Fruit fly (Drosophila melanogaster) whole organism, pupa: Measurements from ENCODE around the gene TotE.

ENCODE experiments used
- CG10348 ChIP-seq: fragments of 200-800 bp; sonication (Bioruptor generic); IDR thresholded peaks from 2 replicates; pipeline ENCODE4 v1.3.6; 2022; ENCODE audit warnings: missing biosample characterization, missing genetic modification characterization
- CG12605 ChIP-seq: fragments of 200-800 bp; sonication (Bioruptor generic); IDR thresholded peaks from 2 replicates; pipeline ENCODE4 v1.3.6; 2022; ENCODE audit warnings: missing biosample characterization, missing genetic modification characterization
- CG13204 ChIP-seq: fragments of 200-800 bp; sonication (Bioruptor generic); optimal IDR thresholded peaks from 2 replicates; lab custom pipeline; 2018; ENCODE audit warnings: missing biosample characterization, mild to moderate bottlenecking, missing genetic modification characterization, moderate library complexity
- CG14655 ChIP-seq: fragments of 200-800 bp; sonication (Bioruptor generic); optimal IDR thresholded peaks from 3 replicates; lab custom pipeline; 2017; ENCODE audit warnings: mild to moderate bottlenecking, missing biosample characterization, missing genetic modification reagents, missing genetic modification characterization
- CG15710 ChIP-seq: fragments of 200-800 bp; sonication (Bioruptor generic); optimal IDR thresholded peaks from 2 replicates; lab custom pipeline; 2018; ENCODE audit warnings: missing biosample characterization, mild to moderate bottlenecking, missing genetic modification characterization, moderate library complexity
- CG17806 ChIP-seq: fragments of 200-800 bp; sonication (Bioruptor generic); optimal IDR thresholded peaks from 2 replicates; lab custom pipeline; 2018; ENCODE audit warnings: missing biosample characterization, mild to moderate bottlenecking, missing genetic modification characterization, moderate library complexity
- CG32121 ChIP-seq: fragments of 200-800 bp; sonication (Bioruptor generic); IDR thresholded peaks from 2 replicates; pipeline ENCODE4 v1.3.6; 2022; ENCODE audit warnings: missing biosample characterization, missing genetic modification characterization
- CG34367 ChIP-seq: fragments of 200-800 bp; sonication (Bioruptor generic); optimal IDR thresholded peaks from 2 replicates; lab custom pipeline; 2018; ENCODE audit warnings: missing biosample characterization, mild to moderate bottlenecking, missing genetic modification characterization
- CG4496 ChIP-seq: fragments of 200-800 bp; sonication (Bioruptor generic); IDR thresholded peaks from 3 replicates; pipeline ENCODE4 v1.3.6; 2022; ENCODE audit warnings: missing biosample characterization, missing genetic modification characterization
- CG8159 ChIP-seq: fragments of 200-800 bp; sonication (Bioruptor generic); optimal IDR thresholded peaks from 3 replicates; lab custom pipeline; 2018; ENCODE audit warnings: missing biosample characterization, mild to moderate bottlenecking, missing genetic modification characterization, moderate library complexity
- CG8301 ChIP-seq: fragments of 200-800 bp; sonication (Bioruptor generic); optimal IDR thresholded peaks from 2 replicates; lab custom pipeline; 2018; ENCODE audit warnings: missing biosample characterization, mild to moderate bottlenecking, missing genetic modification characterization
- CG9948 ChIP-seq: fragments of 200-800 bp; sonication (Bioruptor generic); optimal IDR thresholded peaks from 2 replicates; lab custom pipeline; 2018; ENCODE audit warnings: missing biosample characterization, mild to moderate bottlenecking, missing genetic modification characterization, moderate library complexity
- D1 ChIP-seq: fragments of 200-800 bp; sonication (Bioruptor generic); optimal IDR thresholded peaks from 2 replicates; lab custom pipeline; 2018; ENCODE audit warnings: missing biosample characterization, mild to moderate bottlenecking, missing genetic modification characterization, moderate library complexity
- EcR ChIP-seq: fragments of 200-800 bp; sonication (Bioruptor generic); optimal IDR thresholded peaks from 3 replicates; lab custom pipeline; 2019; ENCODE audit warnings: missing biosample characterization, missing genetic modification characterization, mild to moderate bottlenecking, moderate library complexity, missing genetic modification reagents
- Ets98B ChIP-seq: fragments of 200-800 bp; sonication (Bioruptor generic); IDR thresholded peaks from 2 replicates; pipeline ENCODE4 v1.3.6; 2022; ENCODE audit warnings: missing biosample characterization, missing genetic modification characterization
- Pif1A ChIP-seq: fragments of 200-800 bp; sonication (Bioruptor generic); optimal IDR thresholded peaks from 3 replicates; lab custom pipeline; 2016; ENCODE audit warnings: missing biosample characterization, missing genetic modification characterization
- Pif1B ChIP-seq: fragments of 200-800 bp; sonication (Bioruptor generic); optimal IDR thresholded peaks from 3 replicates; lab custom pipeline; 2016; ENCODE audit warnings: missing biosample characterization, missing genetic modification characterization
- Snoo ChIP-seq: fragments of 200-800 bp; sonication (Bioruptor generic); optimal IDR thresholded peaks from 3 replicates; lab custom pipeline; 2017; ENCODE audit warnings: missing biosample characterization, mild to moderate bottlenecking, missing genetic modification characterization, inconsistent platforms
- fd96Ca ChIP-seq: fragments of 200-800 bp; sonication (Bioruptor generic); IDR thresholded peaks from 3 replicates; pipeline ENCODE4 v1.3.6; 2022; ENCODE audit warnings: missing biosample characterization, missing genetic modification characterization
- gl ChIP-seq: fragments of 200-800 bp; sonication (Bioruptor generic); optimal IDR thresholded peaks from 2 replicates; lab custom pipeline; 2018; ENCODE audit warnings: missing biosample characterization, mild to moderate bottlenecking, missing genetic modification characterization
- rn ChIP-seq: fragments of 200-800 bp; sonication (Bioruptor generic); IDR thresholded peaks from 2 replicates; pipeline ENCODE4 v1.3.6; 2022; ENCODE audit warnings: missing biosample characterization, missing genetic modification characterization

TotE gene

DNA sequence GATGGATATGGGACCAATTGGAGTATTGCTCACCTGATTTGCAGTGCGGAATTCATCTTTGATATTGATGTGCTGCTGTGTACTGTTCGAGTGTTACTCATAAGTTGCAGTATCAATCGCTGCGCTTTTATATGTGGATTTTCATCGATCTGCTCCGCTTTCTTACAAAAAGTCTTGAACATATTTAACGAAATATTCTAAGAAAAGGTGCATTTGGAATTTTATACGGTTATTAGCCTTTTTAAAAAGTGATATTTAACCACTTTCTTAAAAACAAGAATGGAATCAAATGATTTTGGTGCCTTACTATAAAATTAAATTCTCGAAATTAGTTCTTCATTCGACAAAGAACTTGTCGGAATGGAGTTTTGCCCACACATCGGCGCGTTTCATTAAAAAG lies at the start of gene TotE:
TotE (minus strand) TSS at position 101 of the 400 bp plus-strand sequence.
- no peak for TF ChIP-seq Snoo (tag; lab: Kevin White, UChicago)
- no peak for TF ChIP-seq CG10348
- TF ChIP-seq D1 (tag; lab: Kevin White, UChicago): no peak
- no peak for TF ChIP-seq CG8301
- no peak for TF ChIP-seq CG12605 (GFP tag; lab: Robert Waterston, UW)
- no peak for TF ChIP-seq gl
- TF ChIP-seq CG9948 (tag; lab: Kevin White, UChicago): no peak
- TF ChIP-seq CG14655 (GFP tag; lab: Kevin White, UChicago): no peak

DNA sequence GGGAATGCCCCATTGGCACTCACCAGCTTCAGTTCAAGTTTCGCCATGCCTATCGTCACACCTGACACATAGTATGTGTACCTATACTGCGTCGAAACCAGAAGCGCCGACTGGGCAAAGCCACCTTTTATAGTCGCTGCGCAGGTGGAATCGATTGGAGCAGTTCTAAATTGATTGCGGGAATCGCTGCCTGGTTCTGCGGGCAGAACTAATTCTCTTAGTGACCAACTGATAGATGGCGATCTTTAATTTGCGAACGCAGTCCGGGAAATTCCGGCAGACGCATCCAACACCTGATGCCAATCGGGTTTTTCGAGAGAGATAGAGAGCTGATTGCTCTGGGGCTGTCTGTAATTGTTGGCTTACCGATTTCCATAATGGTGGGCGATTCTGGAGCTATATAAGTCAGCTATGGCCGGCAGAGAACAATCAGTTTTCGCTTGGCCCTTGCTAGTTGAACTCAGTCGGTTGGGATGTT lies 49.0 kb upstream of the TotE start, which contains the start of the genes CG13965 and CG16772:
CG13965 (minus strand) TSS at position 101 of the 478 bp plus-strand sequence.
CG16772 (plus strand) TSS at position 428 of the 478 bp plus-strand sequence.
- no peak for TF ChIP-seq CG12605 (GFP tag; lab: Robert Waterston, UW)
- TF ChIP-seq Pif1B (GFP tag; lab: Kevin White, UChicago): no peak
- TF ChIP-seq CG10348: no peak
- no peak for TF ChIP-seq Pif1A (GFP tag; lab: Kevin White, UChicago)
- TF ChIP-seq fd96Ca (GFP tag; lab: Robert Waterston, UW): no peak
- TF ChIP-seq CG15710 (tag; lab: Kevin White, UChicago): no peak
- TF ChIP-seq CG9948 (tag; lab: Kevin White, UChicago): no peak
- TF ChIP-seq CG34367 (tag; lab: Kevin White, UChicago): no peak
- TF ChIP-seq Snoo (tag; lab: Kevin White, UChicago): no peak
- TF ChIP-seq CG4496 (GFP tag; lab: Robert Waterston, UW): no peak
- no peak for TF ChIP-seq D1 (tag; lab: Kevin White, UChicago)
- TF ChIP-seq CG32121 (GFP tag; lab: Robert Waterston, UW): no peak
- TF ChIP-seq CG14655 (GFP tag; lab: Kevin White, UChicago): no peak
- TF ChIP-seq CG8301: no peak
- no peak for TF ChIP-seq CG17806
- TF ChIP-seq CG8159 (tag; lab: Kevin White, UChicago): no peak
- TF ChIP-seq, all 21 proteins: peak for 0

DNA sequence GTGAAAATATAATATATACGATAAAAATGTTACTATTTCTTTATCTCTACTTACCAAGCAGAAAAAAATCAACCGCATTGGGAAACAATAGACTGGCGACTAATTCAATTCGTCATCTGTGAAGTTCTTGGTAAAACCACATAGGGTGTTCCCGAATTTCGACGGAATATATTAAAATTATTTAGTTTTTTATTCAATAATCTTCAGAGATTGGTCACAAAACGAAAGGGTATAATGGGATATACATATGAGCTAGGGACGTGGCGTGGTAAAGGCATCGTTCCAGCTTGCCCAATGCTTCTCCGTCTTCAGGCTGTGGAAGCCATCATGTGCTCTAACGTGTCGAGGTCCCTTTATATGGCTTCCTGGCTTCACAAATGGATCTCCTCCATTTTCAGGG lies 48.3 kb upstream of the TotE start, which contains the start of gene CG42866:
CG42866 (minus strand) TSS at position 101 of the 400 bp plus-strand sequence.
- TF ChIP-seq Snoo (tag; lab: Kevin White, UChicago): no peak
- TF ChIP-seq CG9948 (tag; lab: Kevin White, UChicago): no peak
- no peak for TF ChIP-seq CG15710 (tag; lab: Kevin White, UChicago)
- TF ChIP-seq CG32121 (GFP tag; lab: Robert Waterston, UW): no peak
- no peak for TF ChIP-seq CG14655 (GFP tag; lab: Kevin White, UChicago)
- no peak for TF ChIP-seq CG4496 (GFP tag; lab: Robert Waterston, UW)
- TF ChIP-seq CG13204: no peak
- no peak for TF ChIP-seq CG12605 (GFP tag; lab: Robert Waterston, UW)
- no peak for TF ChIP-seq CG34367 (tag; lab: Kevin White, UChicago)
- no peak for TF ChIP-seq EcR
- TF ChIP-seq CG10348: no peak

DNA sequence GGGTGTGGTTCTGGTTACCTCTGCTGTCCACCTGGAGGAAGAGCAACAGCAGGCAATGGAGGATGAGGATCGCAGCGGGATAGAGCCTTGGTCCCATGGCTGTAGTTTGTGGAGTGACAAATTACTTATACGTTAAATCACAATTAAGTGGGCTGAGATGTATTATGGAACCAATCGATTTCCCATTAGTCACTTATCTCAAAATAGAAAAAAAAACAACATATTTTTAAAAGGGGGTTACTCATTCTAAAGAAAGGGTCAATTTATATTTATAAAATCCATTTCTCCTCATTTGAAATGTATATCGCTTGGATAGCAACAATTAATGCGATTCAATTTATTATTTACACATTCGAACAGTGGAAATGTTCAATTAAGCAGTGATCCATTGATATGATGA lies 47.6 kb upstream of the TotE start, which contains the start of gene CG34051:
CG34051 (minus strand) TSS at position 101 of the 400 bp plus-strand sequence.
- TF ChIP-seq gl (no peak), CG9948 (tag; lab: Kevin White, UChicago) (no peak), Pif1A (GFP tag; lab: Kevin White, UChicago) (no peak), D1 (tag; lab: Kevin White, UChicago) (no peak), CG34367 (tag; lab: Kevin White, UChicago) (no peak), CG32121 (GFP tag; lab: Robert Waterston, UW) (no peak), fd96Ca (GFP tag; lab: Robert Waterston, UW) (no peak), CG13204 (no peak), CG12605 (GFP tag; lab: Robert Waterston, UW) (no peak), CG4496 (GFP tag; lab: Robert Waterston, UW) (no peak), Pif1B (GFP tag; lab: Kevin White, UChicago) (no peak), CG15710 (tag; lab: Kevin White, UChicago) (no peak), rn (GFP tag; lab: Robert Waterston, UW) (no peak), CG14655 (GFP tag; lab: Kevin White, UChicago) (no peak), Ets98B (GFP tag; lab: Robert Waterston, UW) (no peak), Snoo (tag; lab: Kevin White, UChicago) (no peak), CG17806 (no peak), CG8159 (tag; lab: Kevin White, UChicago) (no peak), CG8301 (no peak), CG10348 (no peak)

DNA sequence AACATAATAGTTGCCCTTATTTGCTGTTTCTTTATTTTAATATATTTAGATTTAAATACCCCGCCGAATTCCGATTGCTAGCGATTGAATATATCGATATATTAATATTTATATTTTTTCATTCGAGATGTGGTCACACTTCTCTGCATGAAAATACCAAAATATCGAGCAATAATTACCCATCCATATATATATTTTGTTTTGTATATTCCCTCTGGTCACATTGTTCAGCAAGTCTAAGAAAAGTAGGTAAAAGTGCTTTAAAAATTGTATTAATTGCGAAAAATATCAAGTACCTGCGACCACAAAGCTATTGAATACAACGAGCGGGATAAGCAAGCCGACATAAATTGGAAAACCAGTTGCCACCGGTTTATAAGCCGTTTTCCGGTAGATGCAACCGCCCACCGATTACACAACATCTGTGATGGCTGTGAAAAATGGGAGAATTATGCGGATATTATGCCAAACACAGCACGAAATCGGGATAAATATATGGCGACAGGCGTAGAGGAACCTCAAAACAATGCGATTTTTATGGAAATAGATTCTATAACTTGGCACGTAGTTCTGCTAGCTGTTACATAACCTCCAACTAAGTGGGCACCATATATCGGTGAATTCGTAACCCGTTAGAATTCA lies 45.3 kb upstream of the TotE start, which contains the start of gene COX4:
COX4 (plus strand) TSS at position 194 of the 642 bp plus-strand sequence.
- TF ChIP-seq Pif1B (GFP tag; lab: Kevin White, UChicago) (no peak), Pif1A (GFP tag; lab: Kevin White, UChicago) (no peak), D1 (tag; lab: Kevin White, UChicago) (no peak), CG34367 (tag; lab: Kevin White, UChicago) (no peak), EcR (no peak), Snoo (tag; lab: Kevin White, UChicago) (no peak), CG8301 (no peak), CG13204 (no peak), fd96Ca (GFP tag; lab: Robert Waterston, UW) (no peak), CG4496 (GFP tag; lab: Robert Waterston, UW) (no peak), CG15710 (tag; lab: Kevin White, UChicago) (no peak), rn (GFP tag; lab: Robert Waterston, UW) (no peak)
